Fruit fly (Drosophila melanogaster): Measurements from ENCODE around the gene Atg5.

dm6 chrX:7358496-7358895 is 34.9 kb upstream of the Atg5 start, which contains the start of gene CG1999:
- TF ChIP-seq usp (GFP tag; optimal IDR thresholded peaks at IDR 0.05) (no peak), CG8478 (optimal IDR thresholded peaks at IDR 0.05) (no peak), EcR (GFP tag; optimal IDR thresholded peaks at IDR 0.05) (no peak), Dll (optimal IDR thresholded peaks at IDR 0.05) (no peak), psq (optimal IDR thresholded peaks at IDR 0.05) (no peak)

Data from whole organism.